Worm (Caenorhabditis elegans) whole organism, mixed stage, embryonic: ENCODE measurements around the gene Y54G2A.19.

Experiments used
- blmp-1 ChIP-seq: fragments of 150-350 bp; optimal IDR thresholded peaks from 2 replicates; lab custom pipeline; 2014; ENCODE audit warnings: missing biosample characterization, missing genetic modification characterization
- elt-3 ChIP-seq: fragments of 150-350 bp; optimal IDR thresholded peaks from 2 replicates; lab custom pipeline; 2014; ENCODE audit warnings: missing biosample characterization, missing genetic modification characterization
- lsy-2 ChIP-seq: fragments of 150-350 bp; optimal IDR thresholded peaks from 2 replicates; lab custom pipeline; 2014; ENCODE audit warnings: missing biosample characterization, missing genetic modification characterization
- nhr-12 ChIP-seq: fragments of 150-350 bp; optimal IDR thresholded peaks from 2 replicates; lab custom pipeline; 2014; ENCODE audit warnings: missing biosample characterization, missing genetic modification characterization
- nhr-2 ChIP-seq: fragments of 150-350 bp; optimal IDR thresholded peaks from 2 replicates; lab custom pipeline; 2014; ENCODE audit warnings: missing biosample characterization, missing genetic modification characterization
- nhr-28 ChIP-seq: fragments of 150-350 bp; optimal IDR thresholded peaks from 2 replicates; lab custom pipeline; 2014; ENCODE audit warnings: missing biosample characterization, missing genetic modification characterization
- nhr-76 ChIP-seq: sonication (generic microtip); optimal IDR thresholded peaks from 2 replicates; lab custom pipeline; 2017; ENCODE audit warnings: missing biosample characterization, missing genetic modification characterization
- pha-4 ChIP-seq: fragments of 150-350 bp; optimal IDR thresholded peaks from 2 replicates; lab custom pipeline; 2018; ENCODE audit warnings: missing biosample characterization, missing genetic modification reagents, missing genetic modification characterization
- unc-62 ChIP-seq: fragments of 150-350 bp; optimal IDR thresholded peaks from 2 replicates; lab custom pipeline; 2014; ENCODE audit warnings: missing biosample characterization, missing genetic modification reagents, missing genetic modification characterization
- ztf-11 ChIP-seq: fragments of 150-350 bp; optimal IDR thresholded peaks from 2 replicates; lab custom pipeline; 2014; ENCODE audit warnings: missing biosample characterization, missing genetic modification characterization

DNA sequence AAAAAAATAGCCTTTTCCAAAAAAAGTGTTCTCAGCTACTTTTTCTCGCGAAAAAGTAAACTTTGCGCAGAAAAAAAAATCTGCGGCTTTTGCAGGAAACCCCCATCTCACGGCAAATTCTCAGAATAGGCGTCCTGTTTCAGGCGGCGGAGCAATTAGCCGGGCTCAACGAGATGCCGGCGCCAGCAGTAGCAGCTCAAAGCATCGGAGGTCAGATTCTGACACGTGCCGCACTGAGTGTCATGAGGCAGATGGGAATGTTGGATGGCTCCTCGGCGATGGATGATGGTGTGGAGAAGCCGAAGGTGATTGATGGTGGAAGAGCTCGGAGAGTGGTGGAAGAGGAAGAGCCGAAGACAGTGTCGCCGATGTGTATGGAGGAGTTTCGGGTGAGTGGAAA, 7.3 kb downstream of the Y54G2A.19 start:
- no peak for TF ChIP-seq nhr-2
- TF ChIP-seq nhr-12, result no peak
- TF ChIP-seq pha-4 (tag; lab: Kevin White, UChicago), result no peak
- TF ChIP-seq elt-3, result no peak
- no peak for TF ChIP-seq unc-62 (GFP tag; lab: Kevin White, UChicago)
- TF ChIP-seq ztf-11 (tag; lab: Kevin White, UChicago), result no peak
- TF ChIP-seq nhr-76, result no peak
- no peak for TF ChIP-seq lsy-2
- no peak for TF ChIP-seq blmp-1 (tag; lab: Kevin White, UChicago)
- no peak for TF ChIP-seq nhr-28 (tag; lab: Kevin White, UChicago)
